Worm (Caenorhabditis elegans) whole organism, L4/young adult: ENCODE measurements around the gene Y48G9A.7.

Experiments
- W03F9.2 ChIP-seq: fragments of 150-350 bp; optimal IDR thresholded peaks from 2 replicates; lab custom pipeline; 2014; ENCODE audit warnings: missing biosample characterization, missing genetic modification characterization
- dao-5 ChIP-seq: sonication (generic microtip); optimal IDR thresholded peaks from 2 replicates; lab custom pipeline; 2016; ENCODE audit warnings: missing genotype, missing genetic modification characterization, moderate library complexity, missing compliant biosample characterization
- him-1 ChIP-seq: sonication (generic microtip); optimal IDR thresholded peaks from 2 replicates; lab custom pipeline; 2016; ENCODE audit warnings: missing genotype, missing genetic modification reagents, missing genetic modification characterization, missing compliant biosample characterization

The Y48G9A.7 gene

ce11 chrIII:2101310-2101709, 9.0 kb upstream of the Y48G9A.7 start:
- TF ChIP-seq W03F9.2 (tag; lab: Kevin White, UChicago) (no peak), dao-5 (tag; lab: Kevin White, UChicago) (no peak), him-1 (tag; lab: Kevin White, UChicago) (no peak)

- TF ChIP-seq W03F9.2 (tag; lab: Kevin White, UChicago) (peak; percentile 45), him-1 (tag; lab: Kevin White, UChicago) (no peak)
Observed at ce11 chrIII:2101895-2102345, 8.4 kb upstream of the Y48G9A.7 start, which contains the start of gene ppk-2. ppk-2 (plus strand) TSS chrIII:2102295.

ce11 chrIII:2105935-2106334, 4.4 kb upstream of the Y48G9A.7 start:
- TF ChIP-seq dao-5 (tag; lab: Kevin White, UChicago) = no peak

- TF ChIP-seq him-1 (tag; lab: Kevin White, UChicago) (no peak), dao-5 (tag; lab: Kevin White, UChicago) (no peak), W03F9.2 (tag; lab: Kevin White, UChicago) (no peak)
Observed at ce11 chrIII:2111376-2111775, 1.0 kb downstream of the Y48G9A.7 start.

ce11 chrIII:2112009-2112408, 1.7 kb downstream of the Y48G9A.7 start:
- TF ChIP-seq him-1 (tag; lab: Kevin White, UChicago) = no peak
- TF ChIP-seq W03F9.2 (tag; lab: Kevin White, UChicago) = no peak
- TF ChIP-seq dao-5 (tag; lab: Kevin White, UChicago) = no peak

- TF ChIP-seq W03F9.2 (tag; lab: Kevin White, UChicago) = no peak
- no peak for TF ChIP-seq him-1 (tag; lab: Kevin White, UChicago)
- TF ChIP-seq dao-5 (tag; lab: Kevin White, UChicago) = no peak
Observed at ce11 chrIII:2112601-2113176, 2.3 kb downstream of the Y48G9A.7 start.

- TF ChIP-seq W03F9.2 (tag; lab: Kevin White, UChicago) (no peak), him-1 (tag; lab: Kevin White, UChicago) (no peak), dao-5 (tag; lab: Kevin White, UChicago) (no peak)
Observed at ce11 chrIII:2115322-2115721, 5.0 kb downstream of the Y48G9A.7 start.

ce11 chrIII:2116797-2117196, 6.4 kb downstream of the Y48G9A.7 start, which contains the start of gene Y48G9A.11:
Y48G9A.11 (minus strand) TSS chrIII:2116897.
- no peak for TF ChIP-seq W03F9.2 (tag; lab: Kevin White, UChicago)
- no peak for TF ChIP-seq dao-5 (tag; lab: Kevin White, UChicago)
- TF ChIP-seq him-1 (tag; lab: Kevin White, UChicago) = no peak

ce11 chrIII:2117541-2117940, 7.2 kb downstream of the Y48G9A.7 start, which contains the start of gene Y48G9A.6:
Y48G9A.6 (plus strand) TSS chrIII:2117841.
- TF ChIP-seq dao-5 (tag; lab: Kevin White, UChicago) = no peak
- no peak for TF ChIP-seq him-1 (tag; lab: Kevin White, UChicago)
- TF ChIP-seq W03F9.2 (tag; lab: Kevin White, UChicago) = no peak

- TF ChIP-seq dao-5 (tag; lab: Kevin White, UChicago) (no peak), him-1 (tag; lab: Kevin White, UChicago) (no peak), W03F9.2 (tag; lab: Kevin White, UChicago) (no peak)
Observed at ce11 chrIII:2123673-2124187, 13.4 kb downstream of the Y48G9A.7 start, which contains the start of gene frl-1. frl-1 (plus strand) TSS chrIII:2124137.

ce11 chrIII:2125936-2126335, 15.6 kb downstream of the Y48G9A.7 start:
- no peak for TF ChIP-seq W03F9.2 (tag; lab: Kevin White, UChicago)
- no peak for TF ChIP-seq dao-5 (tag; lab: Kevin White, UChicago)
- TF ChIP-seq him-1 (tag; lab: Kevin White, UChicago) = no peak

ce11 chrIII:2129377-2129776, 19.0 kb downstream of the Y48G9A.7 start:
- TF ChIP-seq dao-5 (tag; lab: Kevin White, UChicago) = no peak
- no peak for TF ChIP-seq W03F9.2 (tag; lab: Kevin White, UChicago)
- no peak for TF ChIP-seq him-1 (tag; lab: Kevin White, UChicago)

- no peak for TF ChIP-seq dao-5 (tag; lab: Kevin White, UChicago)
- no peak for TF ChIP-seq W03F9.2 (tag; lab: Kevin White, UChicago)
- TF ChIP-seq him-1 (tag; lab: Kevin White, UChicago) = no peak
Observed at ce11 chrIII:2129991-2130390, 19.6 kb downstream of the Y48G9A.7 start.

- no peak for TF ChIP-seq him-1 (tag; lab: Kevin White, UChicago)
- TF ChIP-seq dao-5 (tag; lab: Kevin White, UChicago) = no peak
- no peak for TF ChIP-seq W03F9.2 (tag; lab: Kevin White, UChicago)
Observed at ce11 chrIII:2132059-2132458, 21.7 kb downstream of the Y48G9A.7 start.
